Fruit fly (Drosophila melanogaster) whole organism, embryonic: Measurements from ENCODE around the gene CG15153.

Source experiments
- Bdp1 ChIP-seq: fragments of 200-800 bp; sonication (Bioruptor generic); optimal IDR thresholded peaks from 3 replicates; lab custom pipeline; 2016; ENCODE audit warnings: missing biosample characterization, missing genetic modification characterization
- CG12071 ChIP-seq: fragments of 200-800 bp; sonication (Bioruptor generic); optimal IDR thresholded peaks from 3 replicates; lab custom pipeline; 2018; ENCODE audit warnings: missing biosample characterization, mild to moderate bottlenecking, missing genetic modification characterization
- CG7357 ChIP-seq: fragments of 200-800 bp; sonication (Bioruptor generic); IDR thresholded peaks from 3 replicates; pipeline ENCODE4 v1.3.6; 2022; ENCODE audit warnings: missing biosample characterization, missing genetic modification characterization
- HLH4C ChIP-seq: fragments of 200-800 bp; sonication (Bioruptor generic); IDR thresholded peaks from 3 replicates; pipeline ENCODE4 v1.3.6; 2022; ENCODE audit warnings: missing biosample characterization, missing genetic modification characterization; ENCODE audit not compliant: partially characterized antibody
- Xbp1 ChIP-seq: fragments of 200-800 bp; sonication (Bioruptor generic); optimal IDR thresholded peaks from 3 replicates; lab custom pipeline; 2016; ENCODE audit warnings: missing biosample characterization, mild to moderate bottlenecking, missing genetic modification characterization
- YL-1 ChIP-seq: fragments of 200-800 bp; sonication (Bioruptor generic); optimal IDR thresholded peaks from 3 replicates; lab custom pipeline; 2017; ENCODE audit warnings: missing biosample characterization, mild to moderate bottlenecking, missing genetic modification characterization
- bcd ChIP-seq: fragments of 200-800 bp; sonication (Bioruptor generic); optimal IDR thresholded peaks from 2 replicates; lab custom pipeline; 2017; ENCODE audit warnings: missing biosample characterization, mild to moderate bottlenecking, missing genetic modification characterization
- disco-r ChIP-seq: fragments of 200-800 bp; sonication (Bioruptor generic); optimal IDR thresholded peaks from 2 replicates; lab custom pipeline; 2016; ENCODE audit warnings: missing biosample characterization, missing genetic modification characterization
- gce ChIP-seq: fragments of 200-800 bp; sonication (Bioruptor generic); IDR thresholded peaks from 3 replicates; pipeline ENCODE4 v1.3.6; 2022; ENCODE audit warnings: missing biosample characterization, missing genetic modification characterization
- gfzf ChIP-seq: fragments of 200-800 bp; sonication (Bioruptor generic); optimal IDR thresholded peaks from 2 replicates; lab custom pipeline; 2016; ENCODE audit warnings: missing biosample characterization, mild to moderate bottlenecking, missing genetic modification characterization, moderate library complexity
- ind ChIP-seq: fragments of 200-800 bp; sonication (Bioruptor generic); optimal IDR thresholded peaks from 3 replicates; lab custom pipeline; 2016; ENCODE audit warnings: missing biosample characterization, missing genetic modification characterization
- pho ChIP-seq: fragments of 200-800 bp; sonication (Bioruptor generic); optimal IDR thresholded peaks from 2 replicates; lab custom pipeline; 2016; ENCODE audit warnings: missing biosample characterization, missing genetic modification characterization
- wor ChIP-seq: fragments of 200-800 bp; sonication (Bioruptor generic); IDR thresholded peaks from 2 replicates; pipeline ENCODE4 v1.3.6; 2022; ENCODE audit warnings: missing biosample characterization, missing genetic modification characterization

dm6 chr2L:18121367-18122230 lies 29.5 kb upstream of the CG15153 start:
- TF ChIP-seq Xbp1 (GFP tag; lab: Kevin White, UChicago) (peak; percentile 53), gce (GFP tag; lab: Robert Waterston, UW) (no peak), wor (no peak; the same call in 1 of the 2 replicates), YL-1 (no peak), ind (peak; percentile 68), HLH4C (no peak), CG7357 (peak; percentile 65; the same call in 2 of the 3 replicates), bcd (peak; percentile 45), pho (GFP tag; lab: Kevin White, UChicago) (peak; percentile 17), gfzf (GFP tag; lab: Kevin White, UChicago) (no peak), disco-r (GFP tag; lab: Kevin White, UChicago) (no peak), Bdp1 (GFP tag; lab: Kevin White, UChicago) (no peak), CG12071 (GFP tag; lab: Kevin White, UChicago) (peak; percentile 3)
